Fruit fly (Drosophila melanogaster): Measurements from ENCODE around the gene ohgt.
A peak's percentile ranks its signal among the peaks of the same experiment; 100 is the strongest.

ohgt gene

DNA sequence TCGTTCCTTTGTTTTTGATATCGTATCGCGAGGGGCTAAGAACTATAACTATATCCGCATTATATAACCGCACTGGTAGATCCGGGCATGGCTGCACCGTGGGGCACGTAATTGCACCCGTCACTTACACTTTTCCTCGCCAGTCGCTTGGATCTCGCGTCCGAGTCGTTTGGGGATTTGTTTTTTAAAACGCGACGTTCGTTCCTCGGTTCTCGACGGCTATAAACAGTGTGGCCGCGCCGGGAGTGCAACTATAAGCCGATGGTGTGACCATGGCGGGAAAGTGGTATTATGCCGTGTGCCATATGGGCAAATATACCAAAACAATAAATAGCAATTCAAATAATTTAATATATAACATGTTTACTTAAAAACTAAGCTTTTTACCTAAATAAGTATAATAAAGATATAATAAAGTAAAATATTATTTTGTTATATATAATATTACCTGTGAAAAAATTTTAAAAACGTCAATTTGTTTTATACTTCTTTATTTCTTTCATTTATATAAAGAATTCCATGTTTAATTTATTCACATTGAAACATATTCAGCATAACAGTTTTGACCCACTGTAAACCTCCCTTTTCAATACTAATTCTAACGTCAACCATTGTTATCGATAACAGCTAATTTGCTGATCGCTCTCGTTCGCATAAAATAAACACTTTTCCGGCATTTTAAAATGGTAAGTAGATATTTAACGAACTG is 6.2 kb upstream of the ohgt start, which contains the start of the genes Mical and CG3909 (continued):
- TF ChIP-seq Hr78 (GFP tag; optimal IDR thresholded peaks at IDR 0.05) (no peak), h (GFP tag; optimal IDR thresholded peaks at IDR 0.05) (peak; percentile 71), tai (GFP tag; optimal IDR thresholded peaks at IDR 0.05) (no peak), woc (GFP tag; optimal IDR thresholded peaks at IDR 0.05) (peak; percentile 60), psq (GFP tag; optimal IDR thresholded peaks at IDR 0.05) (peak; percentile 74), dmrt93B (GFP tag; optimal IDR thresholded peaks at IDR 0.05) (no peak), brk (GFP tag; optimal IDR thresholded peaks at IDR 0.05) (no peak), lola (GFP tag; optimal IDR thresholded peaks at IDR 0.05) (no peak), GATAd (GFP tag; optimal IDR thresholded peaks at IDR 0.05) (no peak), Sp1 (GFP tag; optimal IDR thresholded peaks at IDR 0.05) (peak; percentile 86)

DNA sequence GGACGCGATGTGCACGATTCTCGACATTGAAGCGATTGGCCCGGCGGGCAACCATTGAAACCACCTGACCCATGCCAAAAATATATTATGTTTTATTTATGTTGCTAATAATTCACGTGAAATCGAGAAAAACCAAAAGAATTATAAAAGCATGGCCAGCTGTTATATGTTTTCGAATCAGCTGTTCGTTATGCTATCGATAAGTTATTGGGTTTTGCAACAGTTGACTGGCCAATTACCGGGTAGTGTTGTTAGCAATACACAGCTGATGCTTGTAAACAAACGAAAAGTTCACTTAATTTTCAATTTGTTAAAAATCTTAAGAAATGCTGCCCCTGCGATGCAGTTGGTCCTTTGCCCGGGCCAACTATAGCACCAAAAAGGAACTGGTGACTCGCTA is 3.7 kb upstream of the ohgt start, which contains the start of the genes CG11722 and mtTFB2:
CG11722 (minus strand) TSS at position 200 of the 400 bp plus-strand sequence.
mtTFB2 (plus strand) TSS at position 232 of the 400 bp plus-strand sequence.
- TF ChIP-seq Hr78 (GFP tag; optimal IDR thresholded peaks at IDR 0.05) (no peak), woc (GFP tag; optimal IDR thresholded peaks at IDR 0.05) (no peak), dl (GFP tag; optimal IDR thresholded peaks at IDR 0.05; ENCODE audit: insufficient read depth in 1 of 2, partially characterized antibody in 2 of 2) (no peak), sv (GFP tag; optimal IDR thresholded peaks at IDR 0.05) (no peak), Jra (GFP tag; optimal IDR thresholded peaks at IDR 0.05) (no peak), psq (GFP tag; optimal IDR thresholded peaks at IDR 0.05) (no peak), h (GFP tag; optimal IDR thresholded peaks at IDR 0.05) (no peak), pan (optimal IDR thresholded peaks at IDR 0.05) (no peak), brk (GFP tag; optimal IDR thresholded peaks at IDR 0.05) (no peak), dmrt93B (GFP tag; optimal IDR thresholded peaks at IDR 0.05) (no peak), Sp1 (GFP tag; optimal IDR thresholded peaks at IDR 0.05) (no peak), fru (GFP tag; optimal IDR thresholded peaks at IDR 0.05) (no peak), Dfd (GFP tag; optimal IDR thresholded peaks at IDR 0.05) (no peak), Vsx2 (GFP tag; optimal IDR thresholded peaks at IDR 0.05; ENCODE audit: partially characterized antibody) (peak; percentile 91), Dif (GFP tag; optimal IDR thresholded peaks at IDR 0.05; ENCODE audit: partially characterized antibody) (no peak), dsf (GFP tag; optimal IDR thresholded peaks at IDR 0.05; ENCODE audit: borderline replicate concordance) (no peak), Rel (GFP tag; optimal IDR thresholded peaks at IDR 0.05) (no peak), Rel (tag; optimal IDR thresholded peaks at IDR 0.05) (peak; percentile 5), ey (GFP tag; optimal IDR thresholded peaks at IDR 0.05) (no peak), Myc (optimal IDR thresholded peaks at IDR 0.05) (no peak), foxo (GFP tag; optimal IDR thresholded peaks at IDR 0.05) (no peak), Abd-B (GFP tag; optimal IDR thresholded peaks at IDR 0.05) (no peak), br (GFP tag; optimal IDR thresholded peaks at IDR 0.05) (no peak), CG32264 (GFP tag; optimal IDR thresholded peaks at IDR 0.05) (no peak), Hnf4 (GFP tag; optimal IDR thresholded peaks at IDR 0.05) (peak; percentile 50), CG9705 (GFP tag; optimal IDR thresholded peaks at IDR 0.05) (no peak)

DNA sequence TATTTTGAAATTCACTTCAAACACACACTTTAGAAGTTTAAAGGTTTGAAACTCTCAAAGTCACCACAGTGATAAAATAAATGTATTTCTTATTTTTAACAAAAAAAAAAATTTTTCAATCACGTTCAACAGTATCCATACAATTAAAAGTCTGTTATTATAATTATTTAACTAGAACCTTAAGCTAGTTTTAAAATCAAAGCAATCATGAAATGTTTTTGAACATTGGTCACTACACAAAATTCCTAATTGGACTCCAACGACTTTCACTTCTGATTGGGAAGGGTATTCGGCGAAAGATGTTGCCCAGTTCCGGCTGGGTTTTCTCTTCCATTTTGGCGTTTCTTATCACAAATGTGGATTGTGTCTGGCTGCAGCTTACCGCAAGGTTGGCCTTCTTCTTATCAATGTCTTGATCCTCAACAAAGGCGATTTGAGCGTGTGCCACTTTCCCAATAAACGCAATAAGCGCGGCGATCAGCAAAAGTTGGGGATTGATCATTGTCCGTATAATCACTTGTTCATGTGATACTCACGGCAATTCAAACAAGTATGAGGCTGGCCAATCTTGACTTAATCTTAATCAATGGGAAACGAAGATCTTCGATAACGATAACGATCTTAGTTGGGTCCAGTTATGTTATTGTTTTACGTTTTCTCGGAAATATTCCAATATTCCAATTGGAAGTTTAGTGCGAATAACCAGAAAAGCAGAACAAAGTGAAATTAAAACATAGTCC is 794 bp upstream of the ohgt start:
- peak; percentile 69 for TF ChIP-seq HLH106 (tag; optimal IDR thresholded peaks at IDR 0.05)
- TF ChIP-seq h (GFP tag; optimal IDR thresholded peaks at IDR 0.05): peak; percentile 75
- TF ChIP-seq CrebA (GFP tag; optimal IDR thresholded peaks at IDR 0.05; ENCODE audit: borderline replicate concordance): no peak
- peak; percentile 69 for TF ChIP-seq woc (GFP tag; optimal IDR thresholded peaks at IDR 0.05)
- TF ChIP-seq sage (GFP tag; optimal IDR thresholded peaks at IDR 0.05): no peak
- no peak for TF ChIP-seq CG32264 (GFP tag; optimal IDR thresholded peaks at IDR 0.05)
- peak; percentile 55 for TF ChIP-seq psq (GFP tag; optimal IDR thresholded peaks at IDR 0.05)
- no peak for TF ChIP-seq Jra (GFP tag; optimal IDR thresholded peaks at IDR 0.05)
- TF ChIP-seq sv (GFP tag; optimal IDR thresholded peaks at IDR 0.05): peak; percentile 6
- TF ChIP-seq Hr83 (GFP tag; optimal IDR thresholded peaks at IDR 0.05; ENCODE audit: poor library complexity, severe bottlenecking): no peak
- TF ChIP-seq usp (GFP tag; optimal IDR thresholded peaks at IDR 0.05): no peak
- TF ChIP-seq CG9705 (GFP tag; optimal IDR thresholded peaks at IDR 0.05): peak; percentile 43
- TF ChIP-seq jim (GFP tag; optimal IDR thresholded peaks at IDR 0.05): no peak
- no peak for TF ChIP-seq Hr78 (GFP tag; optimal IDR thresholded peaks at IDR 0.05)
- no peak for TF ChIP-seq dsf (GFP tag; optimal IDR thresholded peaks at IDR 0.05; ENCODE audit: borderline replicate concordance)
- no peak for TF ChIP-seq pan (optimal IDR thresholded peaks at IDR 0.05)
- peak; percentile 76 for TF ChIP-seq Sp1 (GFP tag; optimal IDR thresholded peaks at IDR 0.05)
- TF ChIP-seq foxo (GFP tag; optimal IDR thresholded peaks at IDR 0.05): peak in 1 of 2 experiments; percentile 73
- no peak for TF ChIP-seq dmrt93B (GFP tag; optimal IDR thresholded peaks at IDR 0.05)
- TF ChIP-seq Dfd (GFP tag; optimal IDR thresholded peaks at IDR 0.05): no peak
- peak; percentile 69 for TF ChIP-seq fru (GFP tag; optimal IDR thresholded peaks at IDR 0.05)
- TF ChIP-seq lola (GFP tag; optimal IDR thresholded peaks at IDR 0.05): no peak
- TF ChIP-seq Hnf4 (GFP tag; optimal IDR thresholded peaks at IDR 0.05): peak; percentile 42
- TF ChIP-seq ey (GFP tag; optimal IDR thresholded peaks at IDR 0.05): peak; percentile 63
- no peak for TF ChIP-seq dl (GFP tag; optimal IDR thresholded peaks at IDR 0.05; ENCODE audit: insufficient read depth in 1 of 2, partially characterized antibody in 2 of 2)
- TF ChIP-seq Vsx2 (GFP tag; optimal IDR thresholded peaks at IDR 0.05; ENCODE audit: partially characterized antibody): no peak
- no peak for TF ChIP-seq Dif (GFP tag; optimal IDR thresholded peaks at IDR 0.05; ENCODE audit: partially characterized antibody)
- no peak for TF ChIP-seq Mio (GFP tag; optimal IDR thresholded peaks at IDR 0.05)
- TF ChIP-seq GATAd (GFP tag; optimal IDR thresholded peaks at IDR 0.05): no peak
- peak; percentile 76 for TF ChIP-seq br (GFP tag; optimal IDR thresholded peaks at IDR 0.05)
- no peak for TF ChIP-seq Myc (optimal IDR thresholded peaks at IDR 0.05)
- no peak for TF ChIP-seq brk (GFP tag; optimal IDR thresholded peaks at IDR 0.05)
- no peak for TF ChIP-seq N (GFP tag; optimal IDR thresholded peaks at IDR 0.05)
- TF ChIP-seq Abd-B (GFP tag; optimal IDR thresholded peaks at IDR 0.05): no peak
- TF ChIP-seq tai (GFP tag; optimal IDR thresholded peaks at IDR 0.05): no peak
- no peak for TF ChIP-seq Rel (GFP tag; optimal IDR thresholded peaks at IDR 0.05)
- no peak for TF ChIP-seq Rel (tag; optimal IDR thresholded peaks at IDR 0.05)
- peak; percentile 68 for TF ChIP-seq rgr (GFP tag; optimal IDR thresholded peaks at IDR 0.05)

All from whole organism, wandering third instar larva.